Fruit fly (Drosophila melanogaster): ENCODE results near the gene CG4259.
A peak's percentile ranks its signal among the peaks of the same experiment; 100 is the strongest.

Gene CG4259

dm6 chr2L:2129137-2129536 lies at the start of gene CG4259:
Gene CG4259 (minus strand): TSS chr2L:2129237.
- TF ChIP-seq noc (tag; optimal IDR thresholded peaks at IDR 0.05) = no peak

- no peak for TF ChIP-seq noc (tag; optimal IDR thresholded peaks at IDR 0.05)
Observed at dm6 chr2L:2178810-2179143, 49.7 kb upstream of the CG4259 start.

dm6 chr2L:2177969-2178809 lies 49.2 kb upstream of the CG4259 start, which contains the start of gene aop:
Gene aop (minus strand): TSS chr2L:2178754.
- no peak for TF ChIP-seq noc (tag; optimal IDR thresholded peaks at IDR 0.05)

dm6 chr2L:2177312-2177968 lies 48.4 kb upstream of the CG4259 start:
- TF ChIP-seq noc (tag; optimal IDR thresholded peaks at IDR 0.05) = peak; percentile 38

dm6 chr2L:2175930-2176643 lies 47.0 kb upstream of the CG4259 start:
- peak; percentile 95 for TF ChIP-seq noc (tag; optimal IDR thresholded peaks at IDR 0.05)

- TF ChIP-seq noc (tag; optimal IDR thresholded peaks at IDR 0.05) = peak; percentile 41
Observed at dm6 chr2L:2175090-2175830, 46.2 kb upstream of the CG4259 start.

dm6 chr2L:2173604-2174003 lies 44.6 kb upstream of the CG4259 start:
- no peak for TF ChIP-seq noc (tag; optimal IDR thresholded peaks at IDR 0.05)

- TF ChIP-seq noc (tag; optimal IDR thresholded peaks at IDR 0.05) = no peak
Observed at dm6 chr2L:2173191-2173590, 44.2 kb upstream of the CG4259 start.

dm6 chr2L:2172460-2173121 lies 43.6 kb upstream of the CG4259 start:
- TF ChIP-seq noc (tag; optimal IDR thresholded peaks at IDR 0.05) = no peak

dm6 chr2L:2171366-2172078 lies 42.5 kb upstream of the CG4259 start:
- TF ChIP-seq noc (tag; optimal IDR thresholded peaks at IDR 0.05) = peak; percentile 75

dm6 chr2L:2168894-2169456 lies 39.9 kb upstream of the CG4259 start:
- TF ChIP-seq noc (tag; optimal IDR thresholded peaks at IDR 0.05) = no peak

dm6 chr2L:2168184-2168893 lies 39.3 kb upstream of the CG4259 start:
- peak; percentile 9 for TF ChIP-seq noc (tag; optimal IDR thresholded peaks at IDR 0.05)

- no peak for TF ChIP-seq noc (tag; optimal IDR thresholded peaks at IDR 0.05)
Observed at dm6 chr2L:2166958-2167707, 38.1 kb upstream of the CG4259 start.
